Worm (Caenorhabditis elegans) whole organism, L3 larva: Measurements from ENCODE around the gene nhr-182.

Experiments used
- R02D3.7 ChIP-seq: fragments of 150-350 bp; optimal IDR thresholded peaks from 2 replicates; lab custom pipeline; 2014; ENCODE audit warnings: missing biosample characterization, missing genetic modification characterization
- ama-1 ChIP-seq: fragments of 150-350 bp; optimal IDR thresholded peaks from 2 replicates; lab custom pipeline; 2018
- ceh-16 ChIP-seq: sonication (generic microtip); optimal IDR thresholded peaks from 2 replicates; lab custom pipeline; 2017; ENCODE audit warnings: missing biosample characterization, missing genetic modification characterization
- ceh-28 ChIP-seq: fragments of 150-350 bp; optimal IDR thresholded peaks from 2 replicates; lab custom pipeline; 2014; ENCODE audit warnings: missing biosample characterization, missing genetic modification reagents, missing genetic modification characterization
- ceh-82 ChIP-seq: fragments of 150-350 bp; optimal IDR thresholded peaks from 2 replicates; lab custom pipeline; 2014; ENCODE audit warnings: missing biosample characterization, missing genetic modification characterization
- ceh-9 ChIP-seq: sonication (generic microtip); optimal IDR thresholded peaks from 2 replicates; lab custom pipeline; 2018; ENCODE audit warnings: missing biosample characterization, missing genetic modification characterization
- egl-27 ChIP-seq: sonication (generic microtip); optimal IDR thresholded peaks from 4 replicates; lab custom pipeline; 2017; ENCODE audit warnings: missing biosample characterization, missing genetic modification reagents, missing genetic modification characterization
- egl-5 ChIP-seq: fragments of 150-350 bp; optimal IDR thresholded peaks from 2 replicates; lab custom pipeline; 2017; ENCODE audit warnings: missing biosample characterization, missing genetic modification reagents, missing genetic modification characterization, inconsistent platforms
- elt-2 ChIP-seq: sonication (generic microtip); optimal IDR thresholded peaks from 2 replicates; lab custom pipeline; 2016; ENCODE audit warnings: missing genetic modification reagents, mild to moderate bottlenecking, missing genetic modification characterization, missing compliant biosample characterization
- elt-3 ChIP-seq, 3 experiments: fragments of 150-350 bp in 1 of 3; sonication (generic microtip) in 2 of 3; optimal IDR thresholded peaks; 2 replicates in 2 of 3; 4 replicates in 1 of 3; lab custom pipeline; 2014 to 2017; ENCODE audit warnings: missing biosample characterization in 3 of 3, missing genetic modification characterization in 3 of 3
- fkh-10 ChIP-seq: sonication (generic microtip); optimal IDR thresholded peaks from 2 replicates; lab custom pipeline; 2017; ENCODE audit warnings: missing biosample characterization, missing genetic modification reagents, missing genetic modification characterization
- fkh-2 ChIP-seq: fragments of 150-350 bp; optimal IDR thresholded peaks from 2 replicates; lab custom pipeline; 2014; ENCODE audit warnings: missing biosample characterization, missing genetic modification reagents, missing genetic modification characterization
- fos-1 ChIP-seq: fragments of 150-350 bp; optimal IDR thresholded peaks from 2 replicates; lab custom pipeline; 2014; ENCODE audit warnings: missing biosample characterization, missing genetic modification characterization
- hmg-11 ChIP-seq: sonication (generic microtip); optimal IDR thresholded peaks from 2 replicates; lab custom pipeline; 2016; ENCODE audit warnings: missing genetic modification characterization, missing compliant biosample characterization
- jun-1 ChIP-seq: fragments of 150-350 bp; optimal IDR thresholded peaks from 2 replicates; lab custom pipeline; 2014; ENCODE audit warnings: missing biosample characterization, missing genetic modification reagents, missing genetic modification characterization
- lin-15B ChIP-seq: fragments of 150-350 bp; optimal IDR thresholded peaks from 2 replicates; lab custom pipeline; 2014; ENCODE audit warnings: missing biosample characterization, missing genetic modification characterization
- lin-39 ChIP-seq: fragments of 150-350 bp; optimal IDR thresholded peaks from 2 replicates; lab custom pipeline; 2018; ENCODE audit warnings: missing biosample characterization, missing genetic modification reagents, missing genetic modification characterization
- mml-1 ChIP-seq: fragments of 150-350 bp; sonication (generic microtip); optimal IDR thresholded peaks from 3 replicates; lab custom pipeline; 2014; ENCODE audit warnings: missing biosample characterization, missing genetic modification characterization
- nfya-1 ChIP-seq: sonication (generic microtip); optimal IDR thresholded peaks from 2 replicates; lab custom pipeline; 2017; ENCODE audit warnings: missing genetic modification characterization, mild to moderate bottlenecking, missing compliant biosample characterization, antibody characterized with exemption, moderate library complexity; ENCODE audit not compliant: insufficient read depth
- nhr-23 ChIP-seq: fragments of 150-350 bp; optimal IDR thresholded peaks from 2 replicates; lab custom pipeline; 2014; ENCODE audit warnings: missing biosample characterization, missing genetic modification reagents, missing genetic modification characterization
- nhr-25 ChIP-seq: sonication (generic microtip); optimal IDR thresholded peaks from 2 replicates; lab custom pipeline; 2017; ENCODE audit warnings: missing biosample characterization, missing genetic modification characterization
- nhr-67 ChIP-seq: fragments of 150-350 bp; optimal IDR thresholded peaks from 2 replicates; lab custom pipeline; 2014; ENCODE audit warnings: missing biosample characterization, missing genetic modification characterization
- nhr-76 ChIP-seq: fragments of 150-350 bp; sonication (generic microtip); optimal IDR thresholded peaks from 5 replicates; lab custom pipeline; 2014; ENCODE audit warnings: missing biosample characterization, missing genetic modification characterization
- nhr-77 ChIP-seq: fragments of 150-350 bp; optimal IDR thresholded peaks from 2 replicates; lab custom pipeline; 2014; ENCODE audit warnings: missing biosample characterization, missing genetic modification characterization
- pha-4 ChIP-seq: fragments of 150-350 bp; optimal IDR thresholded peaks from 2 replicates; lab custom pipeline; 2014; ENCODE audit warnings: missing biosample characterization, missing genetic modification reagents, missing genetic modification characterization
- pqm-1 ChIP-seq: fragments of 150-350 bp; optimal IDR thresholded peaks from 2 replicates; lab custom pipeline; 2017; ENCODE audit warnings: missing biosample characterization, missing genetic modification characterization, inconsistent platforms
- skn-1 ChIP-seq: fragments of 150-350 bp; optimal IDR thresholded peaks from 2 replicates; lab custom pipeline; 2014; ENCODE audit warnings: missing biosample characterization, missing genetic modification characterization
- tbx-2 ChIP-seq: sonication (generic microtip); optimal IDR thresholded peaks from 2 replicates; lab custom pipeline; 2016; ENCODE audit warnings: mild to moderate bottlenecking, missing genetic modification characterization, missing compliant biosample characterization
- unc-62 ChIP-seq: fragments of 150-350 bp; sonication (generic microtip); optimal IDR thresholded peaks from 4 replicates; lab custom pipeline; 2014; ENCODE audit warnings: missing biosample characterization, missing genetic modification reagents, missing genetic modification characterization
- ztf-11 ChIP-seq: fragments of 150-350 bp; optimal IDR thresholded peaks from 2 replicates; lab custom pipeline; 2014; ENCODE audit warnings: missing biosample characterization, missing genetic modification characterization
- ztf-4 ChIP-seq: fragments of 150-350 bp; optimal IDR thresholded peaks from 2 replicates; lab custom pipeline; 2014; ENCODE audit warnings: missing biosample characterization, missing genetic modification characterization

The nhr-182 gene

DNA sequence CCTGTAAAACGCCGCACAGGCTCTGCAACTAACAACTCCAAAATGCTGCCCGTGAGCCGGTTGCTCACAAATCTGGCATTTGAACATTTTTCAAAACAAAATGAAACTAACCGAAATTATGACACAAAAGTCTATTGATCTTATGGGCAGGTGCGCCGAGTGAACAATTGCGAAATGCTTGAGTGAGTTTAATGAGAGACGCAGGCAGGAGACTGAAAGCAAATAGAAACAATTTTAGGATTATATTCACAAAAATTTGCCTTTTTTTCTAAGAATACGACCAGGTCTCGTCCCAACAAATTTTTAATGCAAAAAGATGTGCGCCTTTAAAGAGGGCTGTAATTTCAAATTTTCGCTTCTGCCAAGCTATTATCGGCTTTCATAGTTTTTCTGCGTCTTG, 4.7 kb upstream of the nhr-182 start, which contains the start of gene nhr-183:
Gene nhr-183 (minus strand): TSS at position 180 of the 400 bp plus-strand sequence.
- TF ChIP-seq pha-4 (peak; percentile 46), nfya-1 (tag; lab: Kevin White, UChicago) (no peak)

DNA sequence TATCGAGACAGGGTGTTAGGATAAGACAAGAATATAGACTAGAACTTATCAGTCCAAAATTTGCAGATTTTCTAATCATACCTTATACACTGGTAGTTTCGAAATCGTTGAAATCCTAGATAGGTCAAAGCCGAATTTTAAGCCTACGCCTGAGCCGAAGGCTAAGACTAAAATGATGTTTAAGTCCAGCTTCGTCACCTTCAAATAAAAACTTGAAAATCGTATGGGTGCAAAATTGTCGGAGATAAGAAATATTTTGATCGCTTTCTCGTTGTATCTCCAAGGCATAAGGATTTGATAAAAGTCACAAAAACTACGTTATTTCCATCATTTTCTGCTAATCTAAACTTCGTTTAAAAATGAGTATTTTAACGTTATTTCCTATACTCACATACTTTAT, 933 bp upstream of the nhr-182 start, which contains the start of gene F41B5.12:
Gene F41B5.12 (plus strand): TSS at position 301 of the 400 bp plus-strand sequence.
- TF ChIP-seq unc-62 (GFP tag; lab: Kevin White, UChicago) (no peak), lin-39 (tag; lab: Kevin White, UChicago) (no peak), ztf-4 (no peak), nhr-25 (tag; lab: Kevin White, UChicago) (no peak), pha-4 (no peak), ceh-82 (tag; lab: Kevin White, UChicago) (no peak), egl-5 (no peak), hmg-11 (no peak), jun-1 (tag; lab: Kevin White, UChicago) (no peak), ceh-9 (tag; lab: Kevin White, UChicago) (no peak), ama-1 (no peak), nhr-77 (tag; lab: Kevin White, UChicago) (no peak)

ce11 chrV:2255191-2255590, 4.5 kb downstream of the nhr-182 start, which contains the start of gene F41B5.1:
Gene F41B5.1 (plus strand): TSS chrV:2255533.
- peak; percentile 15 for TF ChIP-seq hmg-11

DNA sequence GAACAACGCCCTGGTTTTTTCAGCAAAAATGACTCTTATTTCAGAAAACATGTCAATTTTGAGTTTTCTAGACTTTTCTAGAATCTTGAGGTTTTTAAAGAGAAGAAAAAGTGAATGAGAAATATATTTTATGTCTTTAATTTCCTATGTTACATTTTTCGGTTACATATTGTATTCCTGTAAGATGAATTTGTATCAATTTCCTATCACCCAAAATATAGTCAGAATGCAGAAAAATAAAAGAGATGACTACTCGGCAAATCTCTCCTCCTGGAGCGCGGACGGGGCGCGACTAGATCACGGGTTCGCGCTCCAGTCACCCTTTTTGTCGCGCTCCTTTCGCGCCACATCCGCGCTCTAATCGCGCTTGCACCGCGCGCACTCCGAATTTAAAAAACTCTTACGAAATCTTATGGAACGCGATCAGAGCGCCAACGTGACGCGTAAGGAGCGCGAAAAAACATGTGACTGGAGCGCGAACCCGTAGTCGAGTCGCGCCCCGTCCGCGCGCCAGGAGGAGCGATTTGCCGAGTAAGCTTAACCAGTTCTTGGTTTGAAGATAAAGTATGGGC, 5.1 kb downstream of the nhr-182 start, which contains the start of gene str-253:
Gene str-253 (minus strand): TSS at position 51 of the 572 bp plus-strand sequence.
- TF ChIP-seq fkh-10 (no peak), tbx-2 (tag; lab: Kevin White, UChicago) (no peak), egl-27 (tag; lab: Kevin White, UChicago) (no peak), elt-3 (tag; optimal IDR thresholded peaks at IDR 0.05; lab: Kevin White, UChicago) (no peak), nhr-76 (no peak), pqm-1 (tag; lab: Kevin White, UChicago) (no peak), fos-1 (no peak)

- TF ChIP-seq elt-2 (tag; lab: Kevin White, UChicago) (peak; percentile 55), pqm-1 (tag; lab: Kevin White, UChicago) (peak; percentile 13), nhr-76 (no peak), skn-1 (no peak)
Observed at ce11 chrV:2251774-2252173, 8.0 kb downstream of the nhr-182 start.

ce11 chrV:2250126-2250590, 9.6 kb downstream of the nhr-182 start, which contains the start of gene cyp-33C7:
Gene cyp-33C7 (plus strand): TSS chrV:2250540.
- TF ChIP-seq elt-3 (tag; optimal IDR thresholded peaks at IDR 0.05; lab: Kevin White, UChicago) (no peak), R02D3.7 (tag; lab: Kevin White, UChicago) (no peak), pha-4 (peak; percentile 72), ztf-11 (tag; lab: Kevin White, UChicago) (no peak), nhr-67 (tag; lab: Kevin White, UChicago) (no peak), mml-1 (tag; lab: Kevin White, UChicago) (no peak), pqm-1 (tag; lab: Kevin White, UChicago) (peak; percentile 68), fkh-2 (no peak), ceh-16 (no peak), ztf-4 (no peak), lin-15B (tag; lab: Kevin White, UChicago) (no peak), lin-39 (tag; lab: Kevin White, UChicago) (no peak), ceh-9 (tag; lab: Kevin White, UChicago) (no peak), nfya-1 (tag; lab: Kevin White, UChicago) (peak; percentile 20), ceh-28 (tag; lab: Kevin White, UChicago) (peak; percentile 15), jun-1 (tag; lab: Kevin White, UChicago) (peak; percentile 71), nhr-23 (tag; lab: Kevin White, UChicago) (peak; percentile 19), elt-2 (tag; lab: Kevin White, UChicago) (peak; percentile 78)
